Worm (Caenorhabditis elegans) whole organism, young adult: ENCODE measurements around the gene wee-1.3.

ENCODE experiments used
- C17E4.6 ChIP-seq: fragments of 200-800 bp; sonication (Bioruptor generic); IDR thresholded peaks from 2 replicates; pipeline ENCODE4 v1.3.6; 2022; ENCODE audit warnings: missing genetic modification reagents, missing genetic modification characterization, missing compliant biosample characterization
- D2030.7 ChIP-seq: fragments of 200-800 bp; sonication (Bioruptor generic); IDR thresholded peaks from 2 replicates; pipeline ENCODE4 v1.3.6; 2022; ENCODE audit warnings: missing genetic modification reagents, missing genetic modification characterization, missing compliant biosample characterization
- F33H1.4 ChIP-seq: fragments of 200-800 bp; sonication (Bioruptor generic); IDR thresholded peaks from 2 replicates; pipeline ENCODE4 v1.3.6; 2022; ENCODE audit warnings: missing genetic modification reagents, missing genetic modification characterization, missing compliant biosample characterization
- F39B2.1 ChIP-seq: fragments of 200-800 bp; sonication (Bioruptor generic); IDR thresholded peaks from 2 replicates; pipeline ENCODE4 v1.3.6; 2022; ENCODE audit warnings: missing genetic modification reagents, missing genetic modification characterization, missing compliant biosample characterization
- F49E8.2 ChIP-seq: sonication (generic microtip); optimal IDR thresholded peaks from 3 replicates; lab custom pipeline; 2017; ENCODE audit warnings: missing genetic modification characterization, mild to moderate bottlenecking, missing compliant biosample characterization, antibody characterized with exemption, moderate library complexity; ENCODE audit not compliant: insufficient read depth
- F55B11.4 ChIP-seq: sonication (generic microtip); optimal IDR thresholded peaks from 2 replicates; lab custom pipeline; 2016; ENCODE audit warnings: missing compliant biosample characterization, missing genetic modification characterization, borderline replicate concordance; ENCODE audit not compliant: insufficient read depth
- F57A8.1 ChIP-seq: fragments of 200-800 bp; sonication (Bioruptor generic); optimal IDR thresholded peaks from 2 replicates; lab custom pipeline; 2018; ENCODE audit warnings: mild to moderate bottlenecking, missing genetic modification characterization, moderate library complexity, missing compliant biosample characterization
- Y53G8AR.9 ChIP-seq: fragments of 200-800 bp; sonication (Bioruptor generic); conservative IDR thresholded peaks from 2 replicates; pipeline ENCODE4 v1.3.6; 2022; ENCODE audit warnings: missing genetic modification reagents, missing genetic modification characterization, missing compliant biosample characterization
- Y79H2A.3 ChIP-seq: fragments of 200-800 bp; sonication (Bioruptor generic); conservative IDR thresholded peaks from 2 replicates; pipeline ENCODE4 v1.3.6; 2022; ENCODE audit warnings: missing genetic modification reagents, missing genetic modification characterization, missing compliant biosample characterization
- atf-7 ChIP-seq: sonication (generic microtip); optimal IDR thresholded peaks from 2 replicates; lab custom pipeline; 2017; ENCODE audit warnings: mild to moderate bottlenecking, missing genetic modification characterization, missing compliant biosample characterization
- attf-3 ChIP-seq: fragments of 200-800 bp; sonication (Bioruptor generic); conservative IDR thresholded peaks from 2 replicates; pipeline ENCODE4 v1.3.6; 2022; ENCODE audit warnings: missing genetic modification reagents, missing genetic modification characterization, missing compliant biosample characterization
- bed-2 ChIP-seq: fragments of 200-800 bp; sonication (Bioruptor generic); IDR thresholded peaks from 2 replicates; pipeline ENCODE4 v1.3.6; 2022; ENCODE audit warnings: missing genetic modification reagents, missing genetic modification characterization, missing compliant biosample characterization
- ccch-3 ChIP-seq: fragments of 200-800 bp; sonication (Bioruptor generic); optimal IDR thresholded peaks from 2 replicates; lab custom pipeline; 2018; ENCODE audit warnings: mild to moderate bottlenecking, missing genetic modification characterization, missing compliant biosample characterization
- cebp-2 ChIP-seq: fragments of 200-800 bp; sonication (Bioruptor generic); IDR thresholded peaks from 2 replicates; pipeline ENCODE4 v1.3.6; 2022; ENCODE audit warnings: missing genetic modification characterization, missing compliant biosample characterization
- ceh-100 ChIP-seq: fragments of 200-800 bp; sonication (Bioruptor generic); IDR thresholded peaks from 2 replicates; pipeline ENCODE4 v1.3.6; 2022; ENCODE audit warnings: missing genetic modification reagents, missing genetic modification characterization, missing compliant biosample characterization
- ceh-58 ChIP-seq: fragments of 200-800 bp; sonication (Bioruptor generic); IDR thresholded peaks from 2 replicates; pipeline ENCODE4 v1.3.6; 2022; ENCODE audit warnings: missing genetic modification characterization, missing compliant biosample characterization
- ceh-79 ChIP-seq: sonication (generic microtip); optimal IDR thresholded peaks from 2 replicates; lab custom pipeline; 2017; ENCODE audit warnings: mild to moderate bottlenecking, missing genetic modification characterization, missing compliant biosample characterization
- chd-7 ChIP-seq: sonication (generic microtip); optimal IDR thresholded peaks from 2 replicates; lab custom pipeline; 2016; ENCODE audit warnings: mild to moderate bottlenecking, missing genetic modification characterization, moderate library complexity, missing compliant biosample characterization
- egrh-3 ChIP-seq: fragments of 200-800 bp; sonication (Bioruptor generic); IDR thresholded peaks from 2 replicates; pipeline ENCODE4 v1.3.6; 2022; ENCODE audit warnings: missing genetic modification reagents, missing genetic modification characterization, missing compliant biosample characterization
- him-1 ChIP-seq: sonication (generic microtip); optimal IDR thresholded peaks from 2 replicates; lab custom pipeline; 2016; ENCODE audit warnings: missing genotype, missing genetic modification reagents, missing genetic modification characterization, missing compliant biosample characterization
- hmg-1.2 ChIP-seq: fragments of 200-800 bp; sonication (Bioruptor generic); IDR thresholded peaks from 2 replicates; pipeline ENCODE4 v1.3.6; 2022; ENCODE audit warnings: missing genetic modification reagents, missing genetic modification characterization, missing compliant biosample characterization
- let-607 ChIP-seq, 2 experiments: fragments of 200-800 bp in 1 of 2; sonication (Bioruptor generic) in 1 of 2; sonication (generic microtip) in 1 of 2; optimal IDR thresholded peaks; 2 replicates each; lab custom pipeline; 2016 to 2018; ENCODE audit warnings: mild to moderate bottlenecking in 2 of 2, missing compliant biosample characterization in 2 of 2, missing genetic modification characterization in 2 of 2, moderate library complexity in 2 of 2, missing genotype in 1 of 2
- madf-10 ChIP-seq: sonication (generic microtip); optimal IDR thresholded peaks from 2 replicates; lab custom pipeline; 2016; ENCODE audit warnings: mild to moderate bottlenecking, missing genetic modification characterization, missing compliant biosample characterization
- mcd-1 ChIP-seq: fragments of 200-800 bp; sonication (Bioruptor generic); IDR thresholded peaks from 2 replicates; pipeline ENCODE4 v1.3.6; 2022; ENCODE audit warnings: missing genetic modification reagents, missing genetic modification characterization, missing compliant biosample characterization
- nfya-1 ChIP-seq: sonication (generic microtip); optimal IDR thresholded peaks from 2 replicates; lab custom pipeline; 2017; ENCODE audit warnings: antibody characterized with exemption, missing compliant biosample characterization, missing genetic modification characterization, borderline replicate concordance; ENCODE audit not compliant: insufficient read depth
- nhr-120 ChIP-seq: fragments of 200-800 bp; sonication (Bioruptor generic); IDR thresholded peaks from 2 replicates; pipeline ENCODE4 v1.3.6; 2022; ENCODE audit warnings: missing genetic modification characterization, missing compliant biosample characterization
- nhr-80 ChIP-seq: sonication (generic microtip); optimal IDR thresholded peaks from 2 replicates; lab custom pipeline; 2016; ENCODE audit warnings: missing genetic modification characterization, missing compliant biosample characterization
- rpc-1 ChIP-seq, 2 experiments: fragments of 150-350 bp in 1 of 2; sonication (generic microtip) in 1 of 2; optimal IDR thresholded peaks; 2 replicates each; lab custom pipeline; 2014 to 2018; ENCODE audit warnings: missing biosample characterization in 1 of 2, missing genetic modification characterization in 1 of 2, missing genetic modification reagents in 1 of 2, missing genotype in 1 of 2
- sdz-38 ChIP-seq: sonication (generic microtip); optimal IDR thresholded peaks from 2 replicates; lab custom pipeline; 2016; ENCODE audit warnings: missing genotype, missing genetic modification characterization, missing compliant biosample characterization
- xnd-1 ChIP-seq: sonication (generic microtip); optimal IDR thresholded peaks from 2 replicates; lab custom pipeline; 2016; ENCODE audit warnings: missing genotype, missing genetic modification reagents, missing genetic modification characterization, missing compliant biosample characterization
- ztf-22 ChIP-seq: fragments of 200-800 bp; sonication (Bioruptor generic); optimal IDR thresholded peaks from 2 replicates; lab custom pipeline; 2018; ENCODE audit warnings: mild to moderate bottlenecking, missing genetic modification characterization, moderate library complexity, missing compliant biosample characterization
- ztf-25 ChIP-seq: fragments of 200-800 bp; sonication (Bioruptor generic); IDR thresholded peaks from 2 replicates; pipeline ENCODE4 v1.3.6; 2022; ENCODE audit warnings: missing genetic modification reagents, missing genetic modification characterization, missing compliant biosample characterization
- ztf-26 ChIP-seq: sonication (generic microtip); optimal IDR thresholded peaks from 2 replicates; lab custom pipeline; 2017; ENCODE audit warnings: missing genetic modification characterization, missing compliant biosample characterization
- ztf-28 ChIP-seq: fragments of 200-800 bp; sonication (Bioruptor generic); IDR thresholded peaks from 2 replicates; pipeline ENCODE4 v1.3.6; 2022; ENCODE audit warnings: missing genetic modification reagents, missing genetic modification characterization, missing compliant biosample characterization

Gene wee-1.3

ce11 chrII:9680493-9680892 is 35.8 kb downstream of the wee-1.3 start, which contains the start of gene ZK1320.13:
TSS of gene ZK1320.13 (plus strand) at chrII:9680793.
- no peak for TF ChIP-seq Y53G8AR.9 (GFP tag; lab: Robert Waterston, UW)
- no peak for TF ChIP-seq attf-3 (GFP tag; lab: Robert Waterston, UW)
- no peak for TF ChIP-seq ztf-25 (GFP tag; lab: Robert Waterston, UW)
- no peak for TF ChIP-seq cebp-2 (GFP tag; lab: Robert Waterston, UW)
- TF ChIP-seq ztf-22 = no peak
- TF ChIP-seq nfya-1 (tag; lab: Kevin White, UChicago) = no peak
- TF ChIP-seq F55B11.4 (tag; lab: Kevin White, UChicago) = no peak
- no peak for TF ChIP-seq bed-2 (GFP tag; lab: Robert Waterston, UW)
- TF ChIP-seq egrh-3 (GFP tag; lab: Robert Waterston, UW) = no peak
- TF ChIP-seq chd-7 (tag; lab: Kevin White, UChicago) = no peak
- TF ChIP-seq, all 124 proteins: peak for 0

ce11 chrII:9679842-9680241 is 36.4 kb downstream of the wee-1.3 start:
- TF ChIP-seq hmg-1.2 (GFP tag; lab: Robert Waterston, UW) (peak; percentile 61), him-1 (no peak)

ce11 chrII:9677470-9677869 is 38.8 kb downstream of the wee-1.3 start:
- TF ChIP-seq sdz-38 (tag; lab: Kevin White, UChicago) (no peak), nhr-80 (peak; percentile 66), ceh-58 (GFP tag; lab: Robert Waterston, UW) (no peak), xnd-1 (tag; lab: Kevin White, UChicago) (no peak), ceh-79 (tag; lab: Kevin White, UChicago) (no peak), atf-7 (tag; lab: Kevin White, UChicago) (no peak), bed-2 (GFP tag; lab: Robert Waterston, UW) (no peak), F49E8.2 (tag; lab: Kevin White, UChicago) (no peak), let-607 (tag; optimal IDR thresholded peaks at IDR 0.05; lab: Kevin White, UChicago) (peak in 1 of 2 experiments; percentile 22), Y79H2A.3 (no peak)

- TF ChIP-seq F57A8.1 (GFP tag; lab: Kevin White, UChicago) = no peak
- no peak for TF ChIP-seq madf-10 (tag; lab: Kevin White, UChicago)
- no peak for TF ChIP-seq rpc-1 (optimal IDR thresholded peaks at IDR 0.05; lab: Kevin White, UChicago)
- TF ChIP-seq rpc-1 (tag; optimal IDR thresholded peaks at IDR 0.05; lab: Kevin White, UChicago) = no peak
- TF ChIP-seq ztf-28 (GFP tag; lab: Robert Waterston, UW) = no peak
- TF ChIP-seq ccch-3 (GFP tag; lab: Kevin White, UChicago) = no peak
- no peak for TF ChIP-seq C17E4.6 (GFP tag; lab: Robert Waterston, UW)
- no peak for TF ChIP-seq mcd-1 (GFP tag; lab: Robert Waterston, UW)
- no peak for TF ChIP-seq ceh-100 (GFP tag; lab: Robert Waterston, UW)
- no peak for TF ChIP-seq F33H1.4 (GFP tag; lab: Robert Waterston, UW)
- no peak for TF ChIP-seq D2030.7
- TF ChIP-seq nhr-120 (GFP tag; lab: Robert Waterston, UW) = no peak
- no peak for TF ChIP-seq F39B2.1 (GFP tag; lab: Robert Waterston, UW)
- TF ChIP-seq F49E8.2 (tag; lab: Kevin White, UChicago) = no peak
- no peak for TF ChIP-seq ztf-26
- no peak for TF ChIP-seq ceh-58 (GFP tag; lab: Robert Waterston, UW)
- TF ChIP-seq egrh-3 (GFP tag; lab: Robert Waterston, UW) = no peak
- TF ChIP-seq, all 124 proteins: peak for 0
Observed at ce11 chrII:9674678-9675077, 41.6 kb downstream of the wee-1.3 start, which contains the start of gene arc-1. TSS of gene arc-1 (plus strand) at chrII:9674978.
